Fruit fly (Drosophila melanogaster) whole organism, embryonic: ENCODE data around the gene CG4576.

Source experiments
- Adf1 ChIP-seq: fragments of 200-800 bp; sonication (Bioruptor generic); IDR thresholded peaks from 2 replicates; pipeline ENCODE4 v1.3.6; 2022; ENCODE audit warnings: missing biosample characterization, missing genetic modification characterization
- B-H1 ChIP-seq: fragments of 200-800 bp; sonication (Bioruptor generic); IDR thresholded peaks from 3 replicates; pipeline ENCODE4 v1.3.6; 2022; ENCODE audit warnings: missing biosample characterization, missing genetic modification characterization
- CG10321 ChIP-seq: fragments of 200-800 bp; sonication (Bioruptor generic); IDR thresholded peaks from 2 replicates; pipeline ENCODE4 v1.3.6; 2022; ENCODE audit warnings: missing biosample characterization, missing genetic modification characterization
- CG11093 ChIP-seq: fragments of 200-800 bp; sonication (Bioruptor generic); IDR thresholded peaks from 3 replicates; pipeline ENCODE4 v1.3.6; 2022; ENCODE audit warnings: missing biosample characterization, missing genetic modification characterization
- CG12104 ChIP-seq: fragments of 200-800 bp; sonication (Bioruptor generic); optimal IDR thresholded peaks from 3 replicates; lab custom pipeline; 2016; ENCODE audit warnings: missing biosample characterization, missing genetic modification characterization
- CG12391 ChIP-seq: fragments of 200-800 bp; sonication (Bioruptor generic); optimal IDR thresholded peaks from 3 replicates; lab custom pipeline; 2018; ENCODE audit warnings: missing biosample characterization, mild to moderate bottlenecking, missing genetic modification characterization, moderate library complexity
- CG12942 ChIP-seq: fragments of 200-800 bp; sonication (Bioruptor generic); optimal IDR thresholded peaks from 3 replicates; lab custom pipeline; 2016; ENCODE audit warnings: missing biosample characterization, missing genetic modification characterization
- CG13424 ChIP-seq: fragments of 200-800 bp; sonication (Bioruptor generic); optimal IDR thresholded peaks from 2 replicates; lab custom pipeline; 2019; ENCODE audit warnings: missing biosample characterization, mild to moderate bottlenecking, missing genetic modification characterization, moderate library complexity
- CG14441 ChIP-seq: fragments of 200-800 bp; sonication (Bioruptor generic); IDR thresholded peaks from 2 replicates; pipeline ENCODE4 v1.3.6; 2022; ENCODE audit warnings: missing biosample characterization, missing genetic modification characterization
- CG15479 ChIP-seq: fragments of 200-800 bp; sonication (Bioruptor generic); optimal IDR thresholded peaks from 3 replicates; lab custom pipeline; 2019; ENCODE audit warnings: missing biosample characterization, mild to moderate bottlenecking, missing genetic modification characterization, moderate library complexity
- CG16779 ChIP-seq: fragments of 200-800 bp; sonication (Bioruptor generic); IDR thresholded peaks from 2 replicates; pipeline ENCODE4 v1.3.6; 2022; ENCODE audit warnings: missing biosample characterization, missing genetic modification characterization
- CG17328 ChIP-seq: fragments of 200-800 bp; sonication (Bioruptor generic); IDR thresholded peaks from 2 replicates; pipeline ENCODE4 v1.3.6; 2022; ENCODE audit warnings: missing biosample characterization, missing genetic modification characterization
- CG18599 ChIP-seq: fragments of 200-800 bp; sonication (Bioruptor generic); optimal IDR thresholded peaks from 3 replicates; lab custom pipeline; 2017; ENCODE audit warnings: missing biosample characterization, missing genetic modification characterization, mild to moderate bottlenecking, moderate library complexity, missing genetic modification reagents
- CG2889 ChIP-seq: fragments of 200-800 bp; sonication (Bioruptor generic); IDR thresholded peaks from 3 replicates; pipeline ENCODE4 v1.3.6; 2022; ENCODE audit warnings: missing biosample characterization, missing genetic modification characterization
- CG33213 ChIP-seq: fragments of 200-800 bp; sonication (Bioruptor generic); optimal IDR thresholded peaks from 3 replicates; lab custom pipeline; 2016; ENCODE audit warnings: missing biosample characterization, missing genetic modification characterization
- CG3847 ChIP-seq: fragments of 200-800 bp; sonication (Bioruptor generic); IDR thresholded peaks from 2 replicates; pipeline ENCODE4 v1.3.6; 2022; ENCODE audit warnings: missing biosample characterization, missing genetic modification characterization
- CG4360 ChIP-seq: fragments of 200-800 bp; sonication (Bioruptor generic); IDR thresholded peaks from 2 replicates; pipeline ENCODE4 v1.3.6; 2022; ENCODE audit warnings: missing biosample characterization, missing genetic modification characterization
- CG4854 ChIP-seq: fragments of 200-800 bp; sonication (Bioruptor generic); optimal IDR thresholded peaks from 2 replicates; lab custom pipeline; 2016; ENCODE audit warnings: missing biosample characterization, missing genetic modification characterization, inconsistent platforms
- CG5245 ChIP-seq: fragments of 200-800 bp; sonication (Bioruptor generic); optimal IDR thresholded peaks from 3 replicates; lab custom pipeline; 2016; ENCODE audit warnings: missing biosample characterization, missing genetic modification characterization
- CG7928 ChIP-seq: fragments of 200-800 bp; sonication (Bioruptor generic); optimal IDR thresholded peaks from 2 replicates; lab custom pipeline; 2017; ENCODE audit warnings: missing biosample characterization, mild to moderate bottlenecking, missing genetic modification characterization
- CG7987 ChIP-seq: fragments of 200-800 bp; sonication (Bioruptor generic); optimal IDR thresholded peaks from 2 replicates; lab custom pipeline; 2018; ENCODE audit warnings: missing biosample characterization, mild to moderate bottlenecking, missing genetic modification characterization, moderate library complexity
- CG9932 ChIP-seq: fragments of 200-800 bp; sonication (Bioruptor generic); IDR thresholded peaks from 2 replicates; pipeline ENCODE4 v1.3.6; 2022; ENCODE audit warnings: missing biosample characterization, missing genetic modification characterization
- Chrac-16 ChIP-seq: fragments of 200-800 bp; sonication (Bioruptor generic); optimal IDR thresholded peaks from 3 replicates; lab custom pipeline; 2016; ENCODE audit warnings: missing biosample characterization, missing genetic modification characterization
- CoRest ChIP-seq: fragments of 200-800 bp; sonication (Bioruptor generic); optimal IDR thresholded peaks from 3 replicates; lab custom pipeline; 2018; ENCODE audit warnings: missing biosample characterization, mild to moderate bottlenecking, missing genetic modification characterization, moderate library complexity
- Hr78 ChIP-seq, 2 experiments: fragments of 200-800 bp in 1 of 2; fragments of >200 bp in 1 of 2; sonication (Bioruptor generic) in 1 of 2; optimal IDR thresholded peaks; 2 replicates each; lab custom pipeline; 2017 to 2019; ENCODE audit warnings: missing biosample characterization in 2 of 2, missing genetic modification characterization in 2 of 2, mild to moderate bottlenecking in 1 of 2, moderate library complexity in 1 of 2
- Med ChIP-seq: fragments of 200-800 bp; sonication (Bioruptor generic); peaks from one replicate; lab custom pipeline; 2016; ENCODE audit warnings: missing biosample characterization, missing genetic modification characterization, mild to moderate bottlenecking, inconsistent platforms, moderate library complexity
- Mes4 ChIP-seq: fragments of 200-800 bp; sonication (Bioruptor generic); optimal IDR thresholded peaks from 2 replicates; lab custom pipeline; 2016; ENCODE audit warnings: missing biosample characterization, missing genetic modification characterization
- Mrtf ChIP-seq: fragments of 200-800 bp; sonication (Bioruptor generic); IDR thresholded peaks from 3 replicates; pipeline ENCODE4 v1.3.6; 2022; ENCODE audit warnings: missing biosample characterization, missing genetic modification characterization
- Myb ChIP-seq: fragments of 200-800 bp; sonication (Bioruptor generic); optimal IDR thresholded peaks from 2 replicates; lab custom pipeline; 2016; ENCODE audit warnings: missing biosample characterization, missing genetic modification characterization
- NC2α ChIP-seq: fragments of 200-800 bp; sonication (Bioruptor generic); optimal IDR thresholded peaks from 2 replicates; lab custom pipeline; 2016; ENCODE audit warnings: missing biosample characterization, missing genetic modification characterization
- Scr ChIP-seq: fragments of 200-800 bp; sonication (Bioruptor generic); IDR thresholded peaks from 2 replicates; pipeline ENCODE4 v1.3.6; 2022; ENCODE audit warnings: missing biosample characterization, missing genetic modification characterization; ENCODE audit not compliant: partially characterized antibody
- Sox102F ChIP-seq: fragments of 200-800 bp; sonication (Bioruptor generic); optimal IDR thresholded peaks from 2 replicates; lab custom pipeline; 2018; ENCODE audit warnings: missing biosample characterization, mild to moderate bottlenecking, missing genetic modification characterization, moderate library complexity
- Stat92E ChIP-seq, 3 experiments: fragments of >200 bp in 2 of 3; fragments of 200-800 bp in 1 of 3; sonication (Bioruptor generic) in 1 of 3; optimal IDR thresholded peaks; 2 replicates each; lab custom pipeline; 2017 to 2019; ENCODE audit warnings: missing biosample characterization in 3 of 3, missing genetic modification characterization in 3 of 3, mild to moderate bottlenecking in 1 of 3, moderate library complexity in 1 of 3
- YL-1 ChIP-seq: fragments of 200-800 bp; sonication (Bioruptor generic); optimal IDR thresholded peaks from 3 replicates; lab custom pipeline; 2017; ENCODE audit warnings: missing biosample characterization, mild to moderate bottlenecking, missing genetic modification characterization
- chinmo ChIP-seq: fragments of 200-800 bp; sonication (Bioruptor generic); IDR thresholded peaks from 4 replicates; pipeline ENCODE4 v1.3.6; 2022; ENCODE audit warnings: missing biosample characterization, missing genetic modification characterization; ENCODE audit not compliant: partially characterized antibody
- crol ChIP-seq: fragments of 200-800 bp; sonication (Bioruptor generic); IDR thresholded peaks from 2 replicates; pipeline ENCODE4 v1.3.6; 2022; ENCODE audit warnings: missing biosample characterization, missing genetic modification characterization
- dimm ChIP-seq: fragments of 200-800 bp; sonication (Bioruptor generic); IDR thresholded peaks from 2 replicates; pipeline ENCODE4 v1.3.6; 2022; ENCODE audit warnings: missing biosample characterization, missing genetic modification characterization
- en ChIP-seq: fragments of 200-800 bp; sonication (Bioruptor generic); optimal IDR thresholded peaks from 2 replicates; lab custom pipeline; 2016; ENCODE audit warnings: missing biosample characterization, missing genetic modification characterization
- h ChIP-seq: fragments of >200 bp; optimal IDR thresholded peaks from 2 replicates; lab custom pipeline; 2017
- knrl ChIP-seq: fragments of 200-800 bp; sonication (Bioruptor generic); IDR thresholded peaks from 3 replicates; pipeline ENCODE4 v1.3.6; 2022; ENCODE audit warnings: missing biosample characterization, missing genetic modification characterization; ENCODE audit not compliant: partially characterized antibody
- lab ChIP-seq: fragments of 200-800 bp; sonication (Bioruptor generic); optimal IDR thresholded peaks from 3 replicates; lab custom pipeline; 2017; ENCODE audit warnings: missing biosample characterization, missing genetic modification characterization, mild to moderate bottlenecking, moderate library complexity, missing genetic modification reagents
- lmd ChIP-seq: fragments of 200-800 bp; sonication (Bioruptor generic); IDR thresholded peaks from 2 replicates; pipeline ENCODE4 v1.3.6; 2022; ENCODE audit warnings: missing biosample characterization, missing genetic modification characterization
- prd ChIP-seq, 3 experiments: fragments of >200 bp in 2 of 3; fragments of 200-800 bp in 1 of 3; sonication (Bioruptor generic) in 1 of 3; optimal IDR thresholded peaks in 2 of 3; IDR thresholded peaks in 1 of 3; 2 replicates in 2 of 3; 3 replicates in 1 of 3; pipeline versions ENCODE4 v1.3.6 to Lab custom; 2017 to 2022; ENCODE audit warnings: missing biosample characterization in 1 of 3, missing genetic modification characterization in 1 of 3
- pum ChIP-seq: fragments of 200-800 bp; sonication (Bioruptor generic); optimal IDR thresholded peaks from 2 replicates; lab custom pipeline; 2016; ENCODE audit warnings: missing biosample characterization, missing genetic modification characterization
- sc ChIP-seq, 3 experiments: fragments of >200 bp in 2 of 3; fragments of 200-800 bp in 1 of 3; sonication (Bioruptor generic) in 1 of 3; optimal IDR thresholded peaks; 2 replicates in 2 of 3; 3 replicates in 1 of 3; lab custom pipeline; 2017; ENCODE audit warnings: mild to moderate bottlenecking in 1 of 3, missing biosample characterization in 1 of 3, missing genetic modification characterization in 1 of 3, missing genetic modification reagents in 1 of 3
- sima ChIP-seq: fragments of 200-800 bp; sonication (Bioruptor generic); optimal IDR thresholded peaks from 2 replicates; lab custom pipeline; 2016; ENCODE audit warnings: missing biosample characterization, missing genetic modification characterization
- stwl ChIP-seq: fragments of 200-800 bp; sonication (Bioruptor generic); optimal IDR thresholded peaks from 3 replicates; lab custom pipeline; 2018; ENCODE audit warnings: missing biosample characterization, mild to moderate bottlenecking, missing genetic modification characterization, moderate library complexity
- tll ChIP-seq, 2 experiments: fragments of 200-800 bp in 1 of 2; fragments of >200 bp in 1 of 2; sonication (Bioruptor generic) in 1 of 2; optimal IDR thresholded peaks; 2 replicates each; lab custom pipeline; 2017 to 2019; ENCODE audit warnings: missing biosample characterization in 2 of 2, missing genetic modification characterization in 2 of 2, mild to moderate bottlenecking in 1 of 2, moderate library complexity in 1 of 2
- zf30C ChIP-seq: fragments of 200-800 bp; sonication (Bioruptor generic); optimal IDR thresholded peaks from 3 replicates; lab custom pipeline; 2018; ENCODE audit warnings: missing biosample characterization, mild to moderate bottlenecking, missing genetic modification characterization

CG4576 gene

DNA sequence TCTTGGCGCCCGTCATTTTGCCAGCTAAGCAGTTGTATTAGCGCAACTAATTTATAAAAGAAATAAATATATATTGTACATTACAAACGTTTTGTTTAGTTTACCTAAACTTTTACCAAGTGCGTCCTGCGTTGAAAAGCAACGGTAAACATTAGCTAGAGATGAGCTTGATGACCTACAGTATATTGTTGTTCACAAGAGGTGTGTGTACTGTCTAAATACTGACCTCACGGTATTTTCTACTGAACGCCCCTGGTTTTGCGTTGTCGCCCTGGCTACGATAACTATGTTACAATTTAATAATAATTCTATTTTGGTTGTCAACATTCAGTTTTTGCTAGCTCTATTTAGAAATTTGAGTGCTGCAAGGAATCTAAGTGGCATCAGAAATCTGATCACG is 33.1 kb upstream of the CG4576 start, which contains the start of gene Acyp2 (continued):
- TF ChIP-seq stwl = peak; percentile 79
- no peak for TF ChIP-seq Sox102F (GFP tag; lab: Kevin White, UChicago)
- 0 out of 2 replicates have a peak, but pooled peaks have one; percentile 17 for TF ChIP-seq CG14441 (GFP tag; lab: Robert Waterston, UW)
- TF ChIP-seq Chrac-16 (GFP tag; lab: Kevin White, UChicago) = peak; percentile 35
- TF ChIP-seq CG7987 (GFP tag; lab: Kevin White, UChicago) = peak; percentile 9
- peak; percentile 48 for TF ChIP-seq CoRest (tag; lab: Kevin White, UChicago)
- no peak for TF ChIP-seq CG15479 (GFP tag; lab: Kevin White, UChicago)
- no peak for TF ChIP-seq Mes4 (GFP tag; lab: Kevin White, UChicago)
- no peak for TF ChIP-seq NC2α (GFP tag; lab: Kevin White, UChicago)
- peak; percentile 96 for TF ChIP-seq Myb (GFP tag; lab: Kevin White, UChicago)
- TF ChIP-seq Med = peak; percentile 89
- TF ChIP-seq chinmo (GFP tag; lab: Robert Waterston, UW) = peak; percentile 58; the same call in 1 of the 4 replicates
- TF ChIP-seq CG4854 (GFP tag; lab: Kevin White, UChicago) = peak; percentile 53
- TF ChIP-seq Hr78 (GFP tag; optimal IDR thresholded peaks at IDR 0.05; lab: Kevin White, UChicago) = no peak
- no peak for TF ChIP-seq dimm (GFP tag; lab: Robert Waterston, UW)
- TF ChIP-seq zf30C = no peak
- no peak for TF ChIP-seq crol (GFP tag; lab: Robert Waterston, UW)
- no peak for TF ChIP-seq Mrtf
- peak; percentile 41 for TF ChIP-seq CG12391 (tag; lab: Kevin White, UChicago)
- peak; percentile 70 for TF ChIP-seq CG9932 (GFP tag; lab: Robert Waterston, UW)
- peak; percentile 10 for TF ChIP-seq lab
- peak; percentile 28 for TF ChIP-seq CG12942 (GFP tag; lab: Kevin White, UChicago)
- TF ChIP-seq CG2889 (GFP tag; lab: Robert Waterston, UW) = no peak
- no peak for TF ChIP-seq CG16779 (GFP tag; lab: Robert Waterston, UW)
- TF ChIP-seq CG7928 (GFP tag; lab: Kevin White, UChicago) = peak; percentile 98
- no peak for TF ChIP-seq CG18599
- no peak for TF ChIP-seq tll (GFP tag; optimal IDR thresholded peaks at IDR 0.05; lab: Kevin White, UChicago)
- peak; percentile 25; the same call in 1 of the 2 replicates for TF ChIP-seq CG3847
- TF ChIP-seq YL-1 (GFP tag; lab: Kevin White, UChicago) = peak; percentile 60
- TF ChIP-seq Stat92E (GFP tag; optimal IDR thresholded peaks at IDR 0.05; lab: Kevin White, UChicago) = no peak
- no peak for TF ChIP-seq prd (optimal IDR thresholded peaks at IDR 0.05; lab: Kevin White, UChicago)
- peak; percentile 43; the same call in 1 of the 3 replicates for TF ChIP-seq prd (GFP tag; IDR thresholded peaks at IDR 0.05; lab: Robert Waterston, UW)
- peak; percentile 23 for TF ChIP-seq pum (GFP tag; lab: Kevin White, UChicago)
- TF ChIP-seq knrl (GFP tag; lab: Robert Waterston, UW) = peak; percentile 62
- peak; percentile 64 for TF ChIP-seq CG33213 (GFP tag; lab: Kevin White, UChicago)
- peak; percentile 53 for TF ChIP-seq Scr (GFP tag; lab: Robert Waterston, UW)
- TF ChIP-seq CG12104 (GFP tag; lab: Kevin White, UChicago) = no peak
- TF ChIP-seq Adf1 = no peak
- TF ChIP-seq h (lab: Kevin White, UChicago) = no peak
- no peak for TF ChIP-seq sc (optimal IDR thresholded peaks at IDR 0.05; lab: Kevin White, UChicago)
- no peak for TF ChIP-seq sc (GFP tag; optimal IDR thresholded peaks at IDR 0.05; lab: Kevin White, UChicago)
- peak; percentile 18; the same call in 1 of the 2 replicates for TF ChIP-seq CG10321 (GFP tag; lab: Robert Waterston, UW)
- TF ChIP-seq CG5245 = no peak
- TF ChIP-seq CG17328 (GFP tag; lab: Robert Waterston, UW) = no peak
- TF ChIP-seq CG11093 = no peak
- TF ChIP-seq lmd (GFP tag; lab: Robert Waterston, UW) = no peak
- TF ChIP-seq B-H1 (GFP tag; lab: Robert Waterston, UW) = no peak
- TF ChIP-seq sima (GFP tag; lab: Kevin White, UChicago) = no peak
- no peak for TF ChIP-seq CG4360
- no peak for TF ChIP-seq en
- TF ChIP-seq CG13424 = peak; percentile 16
